Worm (Caenorhabditis elegans) whole organism, midembryonic: ENCODE data around the gene hsd-2.

Experiments used
- T22C8.4 ChIP-seq: fragments of 200-800 bp; sonication (Bioruptor generic); IDR thresholded peaks from 2 replicates; pipeline ENCODE4 v1.3.6; 2022; ENCODE audit warnings: missing genetic modification characterization, missing compliant biosample characterization
- cog-1 ChIP-seq: sonication (generic microtip); optimal IDR thresholded peaks from 2 replicates; lab custom pipeline; 2016; ENCODE audit warnings: missing genetic modification characterization, missing compliant biosample characterization
- flt-1 ChIP-seq: fragments of 200-800 bp; sonication (Bioruptor generic); IDR thresholded peaks from 2 replicates; pipeline ENCODE4 v1.3.6; 2022; ENCODE audit warnings: missing genetic modification characterization, missing compliant biosample characterization
- klf-2 ChIP-seq: fragments of 200-800 bp; sonication (Bioruptor generic); conservative IDR thresholded peaks from 2 replicates; pipeline ENCODE4 v1.3.6; 2022; ENCODE audit warnings: missing genetic modification reagents, missing genetic modification characterization, missing compliant biosample characterization
- med-1 ChIP-seq: sonication (generic microtip); optimal IDR thresholded peaks from 2 replicates; lab custom pipeline; 2017; ENCODE audit warnings: missing genetic modification characterization, mild to moderate bottlenecking, missing compliant biosample characterization, antibody characterized with exemption, missing genetic modification reagents; ENCODE audit not compliant: insufficient read depth
- ref-1 ChIP-seq: fragments of 200-800 bp; sonication (Bioruptor generic); conservative IDR thresholded peaks from 2 replicates; pipeline ENCODE4 v1.3.6; 2022; ENCODE audit warnings: missing genetic modification reagents, missing genetic modification characterization, missing compliant biosample characterization
- tab-1 ChIP-seq: fragments of 200-800 bp; sonication (Bioruptor generic); IDR thresholded peaks from 2 replicates; pipeline ENCODE4 v1.3.6; 2022; ENCODE audit warnings: missing genetic modification characterization, missing compliant biosample characterization
- ztf-23 ChIP-seq: fragments of 200-800 bp; sonication (Bioruptor generic); IDR thresholded peaks from 2 replicates; pipeline ENCODE4 v1.3.6; 2022; ENCODE audit warnings: missing genetic modification reagents, missing genetic modification characterization, missing compliant biosample characterization
- ztf-29 ChIP-seq: fragments of 200-800 bp; sonication (Bioruptor generic); IDR thresholded peaks from 2 replicates; pipeline ENCODE4 v1.3.6; 2022; ENCODE audit warnings: missing genetic modification reagents, missing genetic modification characterization, missing compliant biosample characterization

The hsd-2 gene

DNA sequence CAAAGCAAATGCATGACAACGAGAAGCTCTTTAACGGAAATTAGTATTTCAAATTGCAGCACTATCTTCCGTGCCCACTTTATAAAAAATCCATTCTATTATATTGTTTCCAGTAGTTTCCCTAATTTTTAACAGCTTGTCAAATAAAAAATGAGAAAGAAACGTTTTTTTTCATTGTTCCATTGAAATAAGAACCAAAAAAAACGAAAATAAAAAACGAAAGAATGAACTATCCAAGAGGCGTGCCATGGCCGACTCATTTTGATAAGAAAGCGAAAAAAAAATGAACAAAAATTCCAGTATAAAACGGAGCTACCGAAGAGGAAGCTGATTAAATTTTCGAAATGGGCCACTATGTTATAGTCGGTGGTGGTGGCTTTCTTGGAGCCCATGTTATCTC, at the start of gene hsd-2:
Gene hsd-2, plus strand, starts transcription at position 301 of the 400 bp plus-strand sequence.
- TF ChIP-seq med-1: no peak
- TF ChIP-seq flt-1 (GFP tag; lab: Robert Waterston, UW): no peak
- TF ChIP-seq ref-1: no peak
- TF ChIP-seq tab-1 (GFP tag; lab: Robert Waterston, UW): no peak
- TF ChIP-seq T22C8.4: no peak
- no peak for TF ChIP-seq ztf-29
- no peak for TF ChIP-seq klf-2 (GFP tag; lab: Robert Waterston, UW)
- TF ChIP-seq ztf-23 (GFP tag; lab: Robert Waterston, UW): no peak
- TF ChIP-seq cog-1 (tag; lab: Kevin White, UChicago): no peak

DNA sequence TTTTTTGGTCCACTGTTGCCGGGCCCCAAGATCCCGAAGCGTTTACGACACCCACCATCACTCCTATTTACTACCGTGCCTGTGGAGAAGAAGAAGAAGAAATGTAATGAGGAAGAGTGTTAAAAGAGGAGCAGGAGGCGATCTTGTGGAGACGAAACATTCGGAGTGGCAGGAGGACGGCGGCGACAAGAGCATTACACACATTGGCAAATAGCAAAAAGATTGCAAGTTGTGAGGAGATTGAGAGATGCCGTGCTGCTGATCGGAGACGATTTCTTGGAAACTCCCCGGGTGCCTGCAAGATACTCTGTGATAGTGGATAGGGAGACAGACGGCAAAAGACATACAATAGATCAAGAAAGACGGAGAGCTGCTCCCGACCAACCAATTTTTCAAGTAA, 47.8 kb upstream of the hsd-2 start, which contains the start of gene M03F4.4:
Gene M03F4.4, minus strand, starts transcription at position 160 of the 400 bp plus-strand sequence.
- TF ChIP-seq ref-1: no peak
- TF ChIP-seq cog-1 (tag; lab: Kevin White, UChicago): peak; percentile 41

DNA sequence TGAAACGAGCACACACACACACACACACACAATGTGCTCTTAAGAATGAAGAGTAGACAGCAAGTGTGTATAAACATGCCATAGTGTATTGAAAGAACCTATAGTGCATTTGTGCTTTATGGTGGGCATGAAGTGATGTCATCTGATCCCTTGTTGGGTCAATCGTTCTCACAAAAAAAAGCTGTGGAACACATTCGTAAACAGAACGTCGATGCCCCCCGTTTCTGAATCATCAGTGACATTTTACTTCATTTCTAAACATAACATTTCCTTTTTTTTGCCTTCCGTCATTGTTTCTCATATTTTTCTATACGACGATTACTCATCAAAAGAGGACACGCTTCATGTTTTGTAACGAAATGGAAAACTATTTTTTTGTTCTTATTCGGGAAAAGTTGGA, 46.1 kb upstream of the hsd-2 start:
- no peak for TF ChIP-seq T22C8.4
- TF ChIP-seq ztf-23 (GFP tag; lab: Robert Waterston, UW): no peak
- TF ChIP-seq cog-1 (tag; lab: Kevin White, UChicago): no peak
- TF ChIP-seq flt-1 (GFP tag; lab: Robert Waterston, UW): no peak
- TF ChIP-seq klf-2 (GFP tag; lab: Robert Waterston, UW): no peak
- no peak for TF ChIP-seq med-1
- TF ChIP-seq tab-1 (GFP tag; lab: Robert Waterston, UW): no peak
- no peak for TF ChIP-seq ztf-29
- no peak for TF ChIP-seq ref-1

DNA sequence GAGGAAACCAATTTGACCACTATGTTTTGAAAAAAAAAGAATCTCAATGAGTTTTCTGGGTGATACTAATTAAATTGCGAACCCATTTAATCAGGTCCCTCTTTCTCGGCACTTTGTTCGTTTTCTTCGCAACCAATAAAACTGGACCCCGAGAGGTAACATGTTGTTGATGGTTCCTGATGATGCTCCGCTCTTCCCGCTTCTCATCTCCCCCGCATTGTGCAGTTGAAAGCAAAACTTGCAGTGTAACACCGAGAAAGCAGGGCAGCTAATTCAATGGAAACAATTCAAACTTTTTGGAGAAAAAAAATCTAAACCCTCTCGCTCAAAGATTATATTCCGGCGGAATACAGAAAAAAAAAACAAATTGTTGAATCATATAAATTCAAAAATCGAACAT, 45.6 kb upstream of the hsd-2 start:
- no peak for TF ChIP-seq ztf-23 (GFP tag; lab: Robert Waterston, UW)
- no peak for TF ChIP-seq med-1
- no peak for TF ChIP-seq klf-2 (GFP tag; lab: Robert Waterston, UW)
- TF ChIP-seq T22C8.4: no peak
- no peak for TF ChIP-seq tab-1 (GFP tag; lab: Robert Waterston, UW)
- TF ChIP-seq ref-1: no peak
- TF ChIP-seq flt-1 (GFP tag; lab: Robert Waterston, UW): no peak
- no peak for TF ChIP-seq cog-1 (tag; lab: Kevin White, UChicago)
- no peak for TF ChIP-seq ztf-29

- TF ChIP-seq T22C8.4 (no peak), cog-1 (tag; lab: Kevin White, UChicago) (no peak), tab-1 (GFP tag; lab: Robert Waterston, UW) (0 out of 2 replicates have a peak, but pooled peaks have one; percentile 22), flt-1 (GFP tag; lab: Robert Waterston, UW) (peak; percentile 62; the same call in 1 of the 2 replicates), ztf-23 (GFP tag; lab: Robert Waterston, UW) (no peak)
Observed at ce11 chrX:4960422-4960821, 44.6 kb upstream of the hsd-2 start, which contains the start of gene act-4. Gene act-4 (plus strand): TSS chrX:4960621.

DNA sequence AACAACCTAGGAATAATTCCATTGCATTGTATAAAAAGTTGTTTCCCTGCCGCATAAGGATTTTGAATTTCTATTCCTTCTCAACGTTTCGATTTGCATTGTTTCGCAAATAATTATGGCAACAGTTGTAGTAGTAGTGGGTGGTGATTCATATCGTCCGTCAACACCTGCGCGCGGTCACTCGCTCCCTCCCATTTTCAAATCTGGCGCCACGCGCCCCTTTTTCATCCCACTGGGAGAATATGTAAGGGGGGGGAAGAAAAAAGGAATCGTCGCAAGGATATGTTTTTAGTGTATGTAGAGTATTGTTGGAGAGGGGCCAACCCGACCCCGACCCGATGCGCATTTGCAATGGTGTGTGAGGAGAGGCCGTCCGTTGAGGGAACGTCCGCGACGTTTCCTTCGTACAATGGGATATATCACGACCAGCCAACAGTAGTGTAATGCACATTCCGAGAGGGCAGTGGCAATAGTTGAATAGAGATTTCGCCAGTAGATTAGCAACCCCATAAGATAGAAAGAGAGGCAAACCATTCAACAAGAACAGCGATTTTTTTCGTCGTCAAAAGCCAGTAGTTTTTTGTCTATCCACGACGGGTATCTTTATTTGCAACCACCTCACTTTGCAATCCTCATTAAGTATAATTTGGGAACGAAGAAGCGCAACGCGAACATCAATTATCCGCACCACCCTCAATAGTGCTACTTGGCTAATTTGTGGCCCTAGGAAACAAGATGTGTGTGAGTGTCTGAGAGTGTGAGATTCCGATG, 43.9 kb upstream of the hsd-2 start:
- TF ChIP-seq T22C8.4 (0 out of 2 replicates have a peak, but pooled peaks have one; percentile 31), ztf-23 (GFP tag; lab: Robert Waterston, UW) (peak; percentile 41; the same call in 1 of the 2 replicates), klf-2 (GFP tag; lab: Robert Waterston, UW) (no peak), flt-1 (GFP tag; lab: Robert Waterston, UW) (peak; percentile 80), ref-1 (peak; percentile 57)

DNA sequence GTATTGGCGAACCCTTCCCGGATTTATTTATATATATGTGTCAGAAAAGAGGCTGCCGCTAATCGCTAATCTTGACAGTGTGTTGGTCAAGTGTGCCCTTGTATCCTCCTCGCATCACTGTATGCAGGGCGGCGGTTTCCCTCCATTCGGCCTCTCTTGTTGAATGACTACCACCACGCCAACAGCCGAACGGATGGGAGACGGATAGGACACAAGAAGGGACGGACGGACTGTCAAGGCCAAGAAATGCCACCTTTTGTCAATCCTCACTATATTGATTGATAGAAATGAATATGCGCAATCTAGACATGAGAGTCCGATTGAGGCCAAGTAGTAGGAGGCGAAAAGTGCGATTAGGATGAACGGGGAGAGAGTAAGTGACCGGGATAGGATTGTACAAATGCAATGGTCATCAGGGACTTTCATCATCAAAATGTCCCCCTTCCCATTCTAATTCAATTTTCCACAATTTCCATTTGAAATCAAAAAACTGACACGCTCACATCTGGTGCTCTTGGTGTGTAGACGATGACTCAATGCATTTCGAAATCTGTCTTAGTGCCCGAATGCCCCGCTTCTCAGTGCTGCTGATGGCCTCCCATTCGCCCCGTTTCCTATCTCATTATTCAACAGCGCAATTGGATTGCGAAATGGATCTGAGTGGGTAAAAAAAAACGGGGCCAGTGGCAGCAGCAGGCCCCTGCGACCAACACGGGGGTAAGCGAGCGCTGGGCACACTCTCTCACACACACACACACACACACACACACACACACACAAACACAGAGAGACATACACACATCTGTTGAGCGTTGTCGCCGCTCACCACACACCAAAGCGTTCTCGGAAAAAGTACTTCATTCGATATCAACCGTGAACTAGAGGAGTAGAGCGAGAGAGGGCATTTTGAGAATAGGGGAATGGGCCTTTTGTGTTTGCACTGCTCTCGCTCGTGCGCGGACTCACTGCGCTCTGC, 43.1 kb upstream of the hsd-2 start:
- TF ChIP-seq med-1 (no peak), T22C8.4 (peak; percentile 56; the same call in 1 of the 2 replicates), cog-1 (tag; lab: Kevin White, UChicago) (peak; percentile 59), flt-1 (GFP tag; lab: Robert Waterston, UW) (peak; percentile 45)

DNA sequence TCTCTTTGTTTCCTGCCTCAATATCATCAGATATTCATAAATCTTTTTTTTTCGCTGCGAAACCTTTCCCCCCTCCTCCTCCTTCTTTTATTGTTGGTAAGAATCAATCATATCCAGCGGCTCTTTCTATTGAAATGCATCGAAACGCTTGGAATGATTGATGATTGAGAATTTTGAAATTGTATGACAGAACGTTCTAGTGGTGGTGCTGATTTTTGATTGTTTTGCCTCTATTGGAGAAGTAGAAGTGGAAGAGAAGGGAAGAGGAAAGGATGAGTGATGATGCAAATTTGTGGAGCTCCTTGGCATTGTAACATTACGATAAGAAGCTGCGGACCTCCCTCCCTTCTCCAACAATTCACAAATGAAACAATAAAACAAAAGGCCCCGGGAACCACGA, 39.4 kb upstream of the hsd-2 start:
- TF ChIP-seq klf-2 (GFP tag; lab: Robert Waterston, UW) (no peak), ztf-23 (GFP tag; lab: Robert Waterston, UW) (no peak), flt-1 (GFP tag; lab: Robert Waterston, UW) (no peak), ztf-29 (no peak), tab-1 (GFP tag; lab: Robert Waterston, UW) (no peak), cog-1 (tag; lab: Kevin White, UChicago) (no peak), med-1 (no peak), ref-1 (no peak), T22C8.4 (no peak)

DNA sequence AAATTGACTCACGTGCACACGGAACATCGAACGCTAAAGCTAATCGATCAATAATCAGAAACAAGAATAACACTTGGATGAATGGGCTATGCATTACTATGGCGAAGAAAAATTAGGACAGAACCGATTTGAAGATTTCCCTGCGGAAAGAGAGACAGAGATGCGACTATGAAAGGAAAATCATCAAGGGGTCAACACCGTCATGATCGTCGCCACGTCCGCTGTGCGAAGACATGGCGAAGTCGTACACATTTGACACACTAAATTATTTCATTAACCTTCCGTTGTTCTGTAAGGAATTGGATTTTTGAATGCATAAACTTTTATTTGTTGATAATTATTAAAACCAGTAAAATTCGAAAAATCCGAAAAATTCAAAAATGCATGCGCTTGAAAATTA, 35.8 kb upstream of the hsd-2 start, which contains the start of gene M03F4.6:
Gene M03F4.6, minus strand, starts transcription at position 101 of the 400 bp plus-strand sequence.
- TF ChIP-seq klf-2 (GFP tag; lab: Robert Waterston, UW) (no peak), tab-1 (GFP tag; lab: Robert Waterston, UW) (no peak), cog-1 (tag; lab: Kevin White, UChicago) (no peak), T22C8.4 (no peak), ref-1 (no peak), med-1 (no peak)
